Worm (Caenorhabditis elegans) whole organism, L3 larva: ENCODE measurements around the gene cup-16.

Experiments
- R02D3.7 ChIP-seq: fragments of 150-350 bp; optimal IDR thresholded peaks from 2 replicates; lab custom pipeline; 2014; ENCODE audit warnings: missing biosample characterization, missing genetic modification characterization
- ZK546.5 ChIP-seq: sonication (generic microtip); optimal IDR thresholded peaks from 2 replicates; lab custom pipeline; 2017; ENCODE audit warnings: missing biosample characterization, missing genetic modification characterization
- aly-2 ChIP-seq: fragments of 150-350 bp; optimal IDR thresholded peaks from 2 replicates; lab custom pipeline; 2014; ENCODE audit warnings: missing biosample characterization, missing genetic modification characterization
- ama-1 ChIP-seq: fragments of 150-350 bp; optimal IDR thresholded peaks from 2 replicates; lab custom pipeline; 2018
- ceh-16 ChIP-seq: sonication (generic microtip); optimal IDR thresholded peaks from 2 replicates; lab custom pipeline; 2017; ENCODE audit warnings: missing biosample characterization, missing genetic modification characterization
- ceh-28 ChIP-seq: fragments of 150-350 bp; optimal IDR thresholded peaks from 2 replicates; lab custom pipeline; 2014; ENCODE audit warnings: missing biosample characterization, missing genetic modification reagents, missing genetic modification characterization
- ceh-82 ChIP-seq: fragments of 150-350 bp; optimal IDR thresholded peaks from 2 replicates; lab custom pipeline; 2014; ENCODE audit warnings: missing biosample characterization, missing genetic modification characterization
- ceh-9 ChIP-seq: sonication (generic microtip); optimal IDR thresholded peaks from 2 replicates; lab custom pipeline; 2018; ENCODE audit warnings: missing biosample characterization, missing genetic modification characterization
- daf-12 ChIP-seq: fragments of 150-350 bp; optimal IDR thresholded peaks from 2 replicates; lab custom pipeline; 2014; ENCODE audit warnings: missing biosample characterization, missing genetic modification reagents, missing genetic modification characterization
- egl-27 ChIP-seq: sonication (generic microtip); optimal IDR thresholded peaks from 4 replicates; lab custom pipeline; 2017; ENCODE audit warnings: missing biosample characterization, missing genetic modification reagents, missing genetic modification characterization
- egl-5 ChIP-seq: fragments of 150-350 bp; optimal IDR thresholded peaks from 2 replicates; lab custom pipeline; 2017; ENCODE audit warnings: missing biosample characterization, missing genetic modification reagents, missing genetic modification characterization, inconsistent platforms
- elt-1 ChIP-seq: fragments of 150-350 bp; optimal IDR thresholded peaks from 2 replicates; lab custom pipeline; 2014; ENCODE audit warnings: missing biosample characterization, missing genetic modification characterization
- elt-2 ChIP-seq: sonication (generic microtip); optimal IDR thresholded peaks from 2 replicates; lab custom pipeline; 2016; ENCODE audit warnings: missing genetic modification reagents, mild to moderate bottlenecking, missing genetic modification characterization, missing compliant biosample characterization
- elt-3 ChIP-seq, 3 experiments: fragments of 150-350 bp in 1 of 3; sonication (generic microtip) in 2 of 3; optimal IDR thresholded peaks; 2 replicates in 2 of 3; 4 replicates in 1 of 3; lab custom pipeline; 2014 to 2017; ENCODE audit warnings: missing biosample characterization in 3 of 3, missing genetic modification characterization in 3 of 3
- eor-1 ChIP-seq, 2 experiments: fragments of 150-350 bp; optimal IDR thresholded peaks; 2 replicates each; lab custom pipeline; 2014 to 2018; ENCODE audit warnings: missing biosample characterization in 2 of 2, missing genetic modification characterization in 2 of 2
- fkh-10 ChIP-seq: sonication (generic microtip); optimal IDR thresholded peaks from 2 replicates; lab custom pipeline; 2017; ENCODE audit warnings: missing biosample characterization, missing genetic modification reagents, missing genetic modification characterization
- fkh-2 ChIP-seq: fragments of 150-350 bp; optimal IDR thresholded peaks from 2 replicates; lab custom pipeline; 2014; ENCODE audit warnings: missing biosample characterization, missing genetic modification reagents, missing genetic modification characterization
- fos-1 ChIP-seq: fragments of 150-350 bp; optimal IDR thresholded peaks from 2 replicates; lab custom pipeline; 2014; ENCODE audit warnings: missing biosample characterization, missing genetic modification characterization
- hmg-11 ChIP-seq: sonication (generic microtip); optimal IDR thresholded peaks from 2 replicates; lab custom pipeline; 2016; ENCODE audit warnings: missing genetic modification characterization, missing compliant biosample characterization
- jun-1 ChIP-seq: fragments of 150-350 bp; optimal IDR thresholded peaks from 2 replicates; lab custom pipeline; 2014; ENCODE audit warnings: missing biosample characterization, missing genetic modification reagents, missing genetic modification characterization
- lin-15B ChIP-seq: fragments of 150-350 bp; optimal IDR thresholded peaks from 2 replicates; lab custom pipeline; 2014; ENCODE audit warnings: missing biosample characterization, missing genetic modification characterization
- lin-39 ChIP-seq: fragments of 150-350 bp; optimal IDR thresholded peaks from 2 replicates; lab custom pipeline; 2018; ENCODE audit warnings: missing biosample characterization, missing genetic modification reagents, missing genetic modification characterization
- lsy-12 ChIP-seq: sonication (generic microtip); optimal IDR thresholded peaks from 2 replicates; lab custom pipeline; 2016; ENCODE audit warnings: mild to moderate bottlenecking, missing genetic modification characterization, missing compliant biosample characterization
- mdl-1 ChIP-seq: fragments of 150-350 bp; optimal IDR thresholded peaks from 2 replicates; lab custom pipeline; 2014; ENCODE audit warnings: missing biosample characterization, missing genetic modification characterization
- mml-1 ChIP-seq: fragments of 150-350 bp; sonication (generic microtip); optimal IDR thresholded peaks from 3 replicates; lab custom pipeline; 2014; ENCODE audit warnings: missing biosample characterization, missing genetic modification characterization
- nfya-1 ChIP-seq: sonication (generic microtip); optimal IDR thresholded peaks from 2 replicates; lab custom pipeline; 2017; ENCODE audit warnings: missing genetic modification characterization, mild to moderate bottlenecking, missing compliant biosample characterization, antibody characterized with exemption, moderate library complexity; ENCODE audit not compliant: insufficient read depth
- nhr-11 ChIP-seq: fragments of 150-350 bp; optimal IDR thresholded peaks from 2 replicates; lab custom pipeline; 2014; ENCODE audit warnings: missing biosample characterization, missing genetic modification characterization
- nhr-12 ChIP-seq: fragments of 150-350 bp; optimal IDR thresholded peaks from 2 replicates; lab custom pipeline; 2014; ENCODE audit warnings: missing biosample characterization, missing genetic modification characterization
- nhr-23 ChIP-seq: fragments of 150-350 bp; optimal IDR thresholded peaks from 2 replicates; lab custom pipeline; 2014; ENCODE audit warnings: missing biosample characterization, missing genetic modification reagents, missing genetic modification characterization
- nhr-237 ChIP-seq: fragments of 150-350 bp; optimal IDR thresholded peaks from 2 replicates; lab custom pipeline; 2014; ENCODE audit warnings: missing biosample characterization, missing genetic modification characterization
- nhr-25 ChIP-seq: sonication (generic microtip); optimal IDR thresholded peaks from 2 replicates; lab custom pipeline; 2017; ENCODE audit warnings: missing biosample characterization, missing genetic modification characterization
- nhr-28 ChIP-seq: fragments of 150-350 bp; optimal IDR thresholded peaks from 2 replicates; lab custom pipeline; 2014; ENCODE audit warnings: missing biosample characterization, missing genetic modification characterization
- nhr-43 ChIP-seq: sonication (generic microtip); optimal IDR thresholded peaks from 2 replicates; lab custom pipeline; 2016; ENCODE audit warnings: mild to moderate bottlenecking, missing genetic modification characterization, missing compliant biosample characterization; ENCODE audit not compliant: poor library complexity, severe bottlenecking
- nhr-67 ChIP-seq: fragments of 150-350 bp; optimal IDR thresholded peaks from 2 replicates; lab custom pipeline; 2014; ENCODE audit warnings: missing biosample characterization, missing genetic modification characterization
- nhr-76 ChIP-seq: fragments of 150-350 bp; sonication (generic microtip); optimal IDR thresholded peaks from 5 replicates; lab custom pipeline; 2014; ENCODE audit warnings: missing biosample characterization, missing genetic modification characterization
- nhr-77 ChIP-seq: fragments of 150-350 bp; optimal IDR thresholded peaks from 2 replicates; lab custom pipeline; 2014; ENCODE audit warnings: missing biosample characterization, missing genetic modification characterization
- pha-4 ChIP-seq: fragments of 150-350 bp; optimal IDR thresholded peaks from 2 replicates; lab custom pipeline; 2014; ENCODE audit warnings: missing biosample characterization, missing genetic modification reagents, missing genetic modification characterization
- pqm-1 ChIP-seq: fragments of 150-350 bp; optimal IDR thresholded peaks from 2 replicates; lab custom pipeline; 2017; ENCODE audit warnings: missing biosample characterization, missing genetic modification characterization, inconsistent platforms
- sea-2 ChIP-seq: fragments of 150-350 bp; sonication (generic microtip); optimal IDR thresholded peaks from 4 replicates; lab custom pipeline; 2014; ENCODE audit warnings: missing biosample characterization, missing genetic modification reagents, missing genetic modification characterization
- skn-1 ChIP-seq: fragments of 150-350 bp; optimal IDR thresholded peaks from 2 replicates; lab custom pipeline; 2014; ENCODE audit warnings: missing biosample characterization, missing genetic modification characterization
- snpc-4 ChIP-seq: fragments of 150-350 bp; optimal IDR thresholded peaks from 2 replicates; lab custom pipeline; 2014; ENCODE audit warnings: missing biosample characterization, missing genetic modification characterization
- tbx-2 ChIP-seq: sonication (generic microtip); optimal IDR thresholded peaks from 2 replicates; lab custom pipeline; 2016; ENCODE audit warnings: mild to moderate bottlenecking, missing genetic modification characterization, missing compliant biosample characterization
- unc-39 ChIP-seq: sonication (generic microtip); optimal IDR thresholded peaks from 4 replicates; lab custom pipeline; 2017; ENCODE audit warnings: missing biosample characterization, missing genetic modification characterization
- unc-62 ChIP-seq: fragments of 150-350 bp; sonication (generic microtip); optimal IDR thresholded peaks from 4 replicates; lab custom pipeline; 2014; ENCODE audit warnings: missing biosample characterization, missing genetic modification reagents, missing genetic modification characterization
- zag-1 ChIP-seq: fragments of 150-350 bp; optimal IDR thresholded peaks from 2 replicates; lab custom pipeline; 2014; ENCODE audit warnings: missing biosample characterization, missing genetic modification characterization
- ztf-11 ChIP-seq: fragments of 150-350 bp; optimal IDR thresholded peaks from 2 replicates; lab custom pipeline; 2014; ENCODE audit warnings: missing biosample characterization, missing genetic modification characterization
- ztf-4 ChIP-seq: fragments of 150-350 bp; optimal IDR thresholded peaks from 2 replicates; lab custom pipeline; 2014; ENCODE audit warnings: missing biosample characterization, missing genetic modification characterization

The cup-16 gene

DNA sequence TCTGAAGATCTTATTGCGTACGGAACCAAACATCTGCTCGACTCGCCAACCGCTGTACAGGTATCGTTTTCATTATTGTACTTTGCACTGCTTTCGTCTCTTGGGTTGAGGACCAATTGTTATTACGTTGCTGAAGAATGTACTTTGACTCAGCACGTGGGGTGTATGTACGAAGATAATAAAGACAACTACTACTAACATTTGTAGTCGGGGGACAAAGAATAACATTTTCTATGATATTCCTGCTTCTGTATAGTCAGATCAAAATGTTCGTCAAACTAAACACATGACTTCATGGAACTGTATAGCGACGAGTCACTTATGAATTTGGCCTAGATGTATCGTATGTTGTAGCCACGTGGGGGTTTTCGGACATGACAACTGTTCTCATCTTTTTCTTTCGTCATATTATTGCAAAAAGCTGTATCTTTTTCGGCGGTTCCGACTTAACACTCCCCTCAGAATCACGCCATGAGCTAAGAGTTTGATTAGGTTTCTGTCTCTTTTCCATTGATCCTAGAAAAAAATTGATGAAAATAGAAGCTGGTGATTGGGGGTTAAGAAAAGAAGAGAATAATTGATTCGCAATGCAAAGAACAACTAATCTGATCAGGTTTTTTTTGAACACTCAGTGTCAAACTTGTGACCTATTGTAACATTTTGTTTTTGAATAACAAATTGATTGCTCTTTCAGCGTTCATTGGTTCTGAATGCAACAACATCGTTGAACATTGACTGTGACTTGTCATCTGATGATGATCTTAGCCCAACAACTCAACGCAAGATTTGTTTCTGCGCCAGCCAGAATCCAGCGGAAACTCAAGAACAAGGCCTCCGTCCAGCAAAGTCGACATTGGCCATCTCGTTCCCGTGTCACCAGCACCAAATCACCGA lies 37.8 kb downstream of the cup-16 start:
- no peak for TF ChIP-seq nhr-76 (tag; lab: Kevin White, UChicago)
- TF ChIP-seq daf-12 (tag; lab: Kevin White, UChicago) = no peak
- TF ChIP-seq elt-1 (tag; lab: Kevin White, UChicago) = no peak
- peak; percentile 36 for TF ChIP-seq nhr-43 (tag; lab: Kevin White, UChicago)
- TF ChIP-seq fkh-10 (GFP tag; lab: Kevin White, UChicago) = no peak
- TF ChIP-seq pha-4 = peak; percentile 41
- TF ChIP-seq skn-1 (tag; lab: Kevin White, UChicago) = no peak
- no peak for TF ChIP-seq nhr-77 (tag; lab: Kevin White, UChicago)
- TF ChIP-seq lsy-12 (tag; lab: Kevin White, UChicago) = no peak
- TF ChIP-seq nhr-67 (tag; lab: Kevin White, UChicago) = no peak
- no peak for TF ChIP-seq snpc-4 (tag; lab: Kevin White, UChicago)
- no peak for TF ChIP-seq fos-1
- no peak for TF ChIP-seq egl-5 (tag; lab: Kevin White, UChicago)
- peak; percentile 85 for TF ChIP-seq nhr-25 (tag; lab: Kevin White, UChicago)
- no peak for TF ChIP-seq ztf-11 (tag; lab: Kevin White, UChicago)
- no peak for TF ChIP-seq ZK546.5 (tag; lab: Kevin White, UChicago)
- TF ChIP-seq hmg-11 = no peak
- TF ChIP-seq lin-15B (tag; lab: Kevin White, UChicago) = no peak
- no peak for TF ChIP-seq zag-1 (tag; lab: Kevin White, UChicago)
- peak; percentile 47 for TF ChIP-seq lin-39
- no peak for TF ChIP-seq nhr-11 (tag; lab: Kevin White, UChicago)
- no peak for TF ChIP-seq tbx-2 (tag; lab: Kevin White, UChicago)
- peak; percentile 96 for TF ChIP-seq ama-1 (lab: Kevin White, UChicago)
- TF ChIP-seq nhr-237 (tag; lab: Kevin White, UChicago) = no peak
- TF ChIP-seq mml-1 = no peak
- no peak for TF ChIP-seq ceh-16
- TF ChIP-seq nhr-28 (tag; lab: Kevin White, UChicago) = no peak
- TF ChIP-seq ztf-4 = peak; percentile 4
- peak; percentile 24 for TF ChIP-seq elt-2 (tag; lab: Kevin White, UChicago)
- peak; percentile 3 for TF ChIP-seq pqm-1
- TF ChIP-seq R02D3.7 = no peak
- no peak for TF ChIP-seq unc-62
- no peak for TF ChIP-seq ceh-9 (tag; lab: Kevin White, UChicago)
- TF ChIP-seq eor-1 (tag; optimal IDR thresholded peaks at IDR 0.05; lab: Kevin White, UChicago) = no peak
- TF ChIP-seq jun-1 (tag; lab: Kevin White, UChicago) = peak; percentile 20
- no peak for TF ChIP-seq ceh-82 (tag; lab: Kevin White, UChicago)
- peak; percentile 14 for TF ChIP-seq mdl-1
- no peak for TF ChIP-seq nhr-12
- no peak for TF ChIP-seq elt-3 (tag; optimal IDR thresholded peaks at IDR 0.05; lab: Kevin White, UChicago)
- TF ChIP-seq fkh-2 (tag; lab: Kevin White, UChicago) = no peak
- TF ChIP-seq nfya-1 (tag; lab: Kevin White, UChicago) = peak; percentile 37
- no peak for TF ChIP-seq unc-39 (tag; lab: Kevin White, UChicago)
- no peak for TF ChIP-seq sea-2 (GFP tag; lab: Kevin White, UChicago)
- TF ChIP-seq nhr-23 = peak; percentile 67
- no peak for TF ChIP-seq egl-27 (tag; lab: Kevin White, UChicago)
- TF ChIP-seq ceh-28 = no peak
- TF ChIP-seq aly-2 (tag; lab: Kevin White, UChicago) = no peak
